Worm (Caenorhabditis elegans): ENCODE results near the gene ule-4.

ce11 chrIV:13678649-13679048 is 31.2 kb upstream of the ule-4 start, which contains the start of gene srlf-26:
- TF ChIP-seq jun-1 (tag; optimal IDR thresholded peaks at IDR 0.05) = no peak
- no peak for TF ChIP-seq ceh-82 (tag; optimal IDR thresholded peaks at IDR 0.05)
- TF ChIP-seq nhr-237 (tag; optimal IDR thresholded peaks at IDR 0.05) = no peak
- no peak for TF ChIP-seq skn-1 (tag; optimal IDR thresholded peaks at IDR 0.05)
- TF ChIP-seq rnt-1 (tag; optimal IDR thresholded peaks at IDR 0.05) = no peak
- TF ChIP-seq lin-35 (GFP tag; optimal IDR thresholded peaks at IDR 0.05) = no peak
- no peak for TF ChIP-seq aha-1 (tag; optimal IDR thresholded peaks at IDR 0.05)
- no peak for TF ChIP-seq pag-3 (tag; optimal IDR thresholded peaks at IDR 0.05; ENCODE audit: borderline replicate concordance, insufficient read depth)
- TF ChIP-seq fkh-10 (GFP tag; optimal IDR thresholded peaks at IDR 0.05) = no peak
- no peak for TF ChIP-seq dpl-1 (GFP tag; optimal IDR thresholded peaks at IDR 0.05)
- TF ChIP-seq efl-1 (optimal IDR thresholded peaks at IDR 0.05) = no peak
- no peak for TF ChIP-seq efl-1 (GFP tag; optimal IDR thresholded peaks at IDR 0.05 in 1 of 2)
- TF ChIP-seq unc-30 (tag; optimal IDR thresholded peaks at IDR 0.05) = no peak
- TF ChIP-seq elt-2 (tag; optimal IDR thresholded peaks at IDR 0.05) = no peak
- no peak for TF ChIP-seq nhr-20 (tag; optimal IDR thresholded peaks at IDR 0.05)
